Fruit fly (Drosophila melanogaster): ENCODE results near the gene kek6.

Gene kek6

DNA sequence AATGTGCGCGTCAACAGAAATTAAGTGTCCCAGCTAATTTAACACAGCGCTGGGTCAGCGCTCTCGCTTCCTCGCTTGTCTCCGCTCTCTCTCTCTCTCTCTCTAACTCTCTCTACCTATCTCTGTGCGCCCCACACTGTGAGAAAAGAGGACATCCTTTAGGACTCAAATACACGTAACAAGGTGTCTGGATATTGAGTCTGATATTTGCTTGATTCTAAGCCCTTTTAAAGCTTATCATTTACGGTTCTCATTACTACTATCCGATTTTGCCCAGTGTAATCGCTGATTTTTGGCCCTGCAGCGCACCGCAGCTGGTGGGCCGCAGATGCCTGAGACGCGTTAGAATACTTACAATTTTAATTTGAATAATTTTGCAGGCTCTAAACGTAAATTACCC is 14.6 kb downstream of the kek6 start:
- TF ChIP-seq CG4496 (GFP tag; IDR thresholded peaks at IDR 0.05) (peak; percentile 48; the same call in 1 of the 3 replicates), CG34367 (tag; optimal IDR thresholded peaks at IDR 0.05) (no peak), CG8159 (tag; optimal IDR thresholded peaks at IDR 0.05) (peak; percentile 18), rn (GFP tag; IDR thresholded peaks at IDR 0.05) (no peak), Snoo (tag; optimal IDR thresholded peaks at IDR 0.05) (no peak), CG15710 (tag; optimal IDR thresholded peaks at IDR 0.05) (peak; percentile 8)

DNA sequence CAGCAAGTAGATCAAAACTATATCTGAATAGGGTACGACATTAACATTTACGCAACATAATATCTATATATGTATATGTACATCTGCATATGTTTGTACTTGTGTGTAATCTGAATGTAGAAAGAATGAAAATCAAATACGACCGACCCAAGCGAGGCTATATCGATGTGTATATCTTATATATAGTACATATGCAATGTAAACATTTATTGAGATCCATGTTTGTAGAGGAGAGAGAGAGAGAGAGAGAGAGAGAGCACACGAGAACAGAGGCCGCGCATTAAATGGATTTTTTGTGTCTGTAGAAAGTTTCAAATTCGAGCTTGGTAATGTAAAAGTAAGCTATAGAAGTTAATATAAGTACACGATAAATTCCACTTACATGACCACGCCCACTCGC is 40.8 kb downstream of the kek6 start:
- TF ChIP-seq CG34367 (tag; optimal IDR thresholded peaks at IDR 0.05), result no peak
- TF ChIP-seq Pif1A (GFP tag; optimal IDR thresholded peaks at IDR 0.05), result peak; percentile 26

dm6 chr3R:31669153-31669934 is 47.4 kb downstream of the kek6 start, which contains the start of gene Zmynd8:
Zmynd8 (plus strand) TSS chr3R:31669465.
- TF ChIP-seq CG15710 (tag; optimal IDR thresholded peaks at IDR 0.05) (peak; percentile 5), CG8301 (tag; optimal IDR thresholded peaks at IDR 0.05) (no peak), fd96Ca (GFP tag; IDR thresholded peaks at IDR 0.05) (no peak), CG4496 (GFP tag; IDR thresholded peaks at IDR 0.05) (peak; percentile 40; the same call in 2 of the 3 replicates), D1 (tag; optimal IDR thresholded peaks at IDR 0.05) (no peak)

DNA sequence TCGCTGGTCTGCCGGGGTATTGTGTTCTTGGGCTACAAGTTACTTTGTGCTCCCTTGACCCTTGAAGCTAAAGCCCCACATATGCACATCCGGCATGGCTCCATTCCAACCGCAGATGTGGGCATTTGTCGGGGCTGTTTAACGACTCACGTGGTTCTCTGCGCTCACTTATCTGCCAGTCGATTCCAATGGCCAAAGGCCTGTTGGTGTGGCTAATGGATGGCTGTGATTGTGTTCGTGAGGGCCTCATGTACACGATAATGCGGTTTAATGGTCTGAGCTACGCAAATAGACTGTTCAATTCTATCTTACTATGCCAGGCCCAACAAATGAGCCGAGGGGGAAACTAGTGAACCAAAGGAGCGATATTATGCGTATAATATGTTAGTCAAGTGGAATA is 50.7 kb downstream of the kek6 start:
- TF ChIP-seq D1 (tag; optimal IDR thresholded peaks at IDR 0.05) (no peak), CG14655 (GFP tag; optimal IDR thresholded peaks at IDR 0.05) (no peak), EcR (GFP tag; optimal IDR thresholded peaks at IDR 0.05) (peak; percentile 69), gl (tag; optimal IDR thresholded peaks at IDR 0.05) (peak; percentile 22), fd96Ca (GFP tag; IDR thresholded peaks at IDR 0.05) (no peak), Ets98B (GFP tag; IDR thresholded peaks at IDR 0.05) (peak; percentile 5; the same call in 1 of the 2 replicates)

dm6 chr3R:31679830-31680294 is 57.9 kb downstream of the kek6 start, which contains the start of gene CG11550:
CG11550 (minus strand) TSS chr3R:31679880.
- TF ChIP-seq CG32121 (GFP tag; IDR thresholded peaks at IDR 0.05) (peak; percentile 71), Ets98B (GFP tag; IDR thresholded peaks at IDR 0.05) (peak; percentile 84), CG13204 (GFP tag; optimal IDR thresholded peaks at IDR 0.05) (peak; percentile 2), Pif1A (GFP tag; optimal IDR thresholded peaks at IDR 0.05) (peak; percentile 64), CG8301 (tag; optimal IDR thresholded peaks at IDR 0.05) (peak; percentile 63), CG34367 (tag; optimal IDR thresholded peaks at IDR 0.05) (no peak), Pif1B (GFP tag; optimal IDR thresholded peaks at IDR 0.05) (peak; percentile 54), D1 (tag; optimal IDR thresholded peaks at IDR 0.05) (no peak), CG17806 (tag; optimal IDR thresholded peaks at IDR 0.05) (peak; percentile 36), CG8159 (tag; optimal IDR thresholded peaks at IDR 0.05) (peak; percentile 31), EcR (GFP tag; optimal IDR thresholded peaks at IDR 0.05) (peak; percentile 14), Snoo (tag; optimal IDR thresholded peaks at IDR 0.05) (peak; percentile 41), CG12605 (GFP tag; IDR thresholded peaks at IDR 0.05) (no peak), CG4496 (GFP tag; IDR thresholded peaks at IDR 0.05) (peak; percentile 78), fd96Ca (GFP tag; IDR thresholded peaks at IDR 0.05) (peak; percentile 72; the same call in 1 of the 3 replicates), rn (GFP tag; IDR thresholded peaks at IDR 0.05) (peak; percentile 67), CG9948 (tag; optimal IDR thresholded peaks at IDR 0.05) (no peak)

DNA sequence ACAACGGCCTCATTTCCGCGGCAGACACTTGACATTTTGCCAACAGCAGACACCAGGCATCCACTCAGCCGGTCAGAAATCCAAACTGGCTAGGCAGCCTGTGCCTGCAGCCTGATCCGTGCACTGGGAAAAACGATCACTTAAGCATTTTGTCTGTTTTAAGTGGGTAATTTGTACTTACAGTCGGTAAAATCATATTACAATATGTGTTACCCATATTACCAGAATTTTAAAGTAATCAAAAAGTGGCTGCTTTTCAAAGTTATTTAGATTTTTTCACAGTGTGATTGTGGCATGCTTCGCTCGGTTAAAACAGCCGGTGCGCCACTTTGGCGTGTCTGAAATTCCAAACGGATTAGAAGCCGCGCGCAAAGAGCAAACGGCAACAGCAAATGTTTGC is 58.8 kb downstream of the kek6 start:
- peak; percentile 84 for TF ChIP-seq CG8159 (tag; optimal IDR thresholded peaks at IDR 0.05)
- TF ChIP-seq CG15710 (tag; optimal IDR thresholded peaks at IDR 0.05), result peak; percentile 79
- TF ChIP-seq rn (GFP tag; IDR thresholded peaks at IDR 0.05), result peak; percentile 94
- TF ChIP-seq CG34367 (tag; optimal IDR thresholded peaks at IDR 0.05), result peak; percentile 79
- peak; percentile 61 for TF ChIP-seq Snoo (tag; optimal IDR thresholded peaks at IDR 0.05)
- no peak for TF ChIP-seq EcR (GFP tag; optimal IDR thresholded peaks at IDR 0.05)
- TF ChIP-seq Ets98B (GFP tag; IDR thresholded peaks at IDR 0.05), result peak; percentile 99
- TF ChIP-seq CG8301 (tag; optimal IDR thresholded peaks at IDR 0.05), result peak; percentile 99
- TF ChIP-seq CG14655 (GFP tag; optimal IDR thresholded peaks at IDR 0.05), result peak; percentile 98
- TF ChIP-seq CG4496 (GFP tag; IDR thresholded peaks at IDR 0.05), result peak; percentile 98
- peak; percentile 90 for TF ChIP-seq CG9948 (tag; optimal IDR thresholded peaks at IDR 0.05)
- no peak for TF ChIP-seq D1 (tag; optimal IDR thresholded peaks at IDR 0.05)
- TF ChIP-seq CG12605 (GFP tag; IDR thresholded peaks at IDR 0.05), result peak; percentile 96
- peak; percentile 98 for TF ChIP-seq CG32121 (GFP tag; IDR thresholded peaks at IDR 0.05)
- peak; percentile 88 for TF ChIP-seq CG10348 (GFP tag; IDR thresholded peaks at IDR 0.05)
- peak; percentile 93 for TF ChIP-seq Pif1A (GFP tag; optimal IDR thresholded peaks at IDR 0.05)
- TF ChIP-seq Pif1B (GFP tag; optimal IDR thresholded peaks at IDR 0.05), result peak; percentile 92
- TF ChIP-seq CG17806 (tag; optimal IDR thresholded peaks at IDR 0.05), result peak; percentile 89
- TF ChIP-seq gl (tag; optimal IDR thresholded peaks at IDR 0.05), result peak; percentile 80
- TF ChIP-seq CG13204 (GFP tag; optimal IDR thresholded peaks at IDR 0.05), result peak; percentile 77
- peak; percentile 98 for TF ChIP-seq fd96Ca (GFP tag; IDR thresholded peaks at IDR 0.05)

Data from whole organism, pupa.